Fruit fly (Drosophila melanogaster) whole organism, prepupa: ENCODE results near the gene Dph5.

Experiments used
- CG11762 ChIP-seq: fragments of 200-800 bp; sonication (Bioruptor generic); optimal IDR thresholded peaks from 3 replicates; lab custom pipeline; 2016; ENCODE audit warnings: missing biosample characterization, missing genetic modification characterization; ENCODE audit not compliant: insufficient read depth
- CG6854 ChIP-seq: fragments of 200-800 bp; sonication (Bioruptor generic); optimal IDR thresholded peaks from 2 replicates; lab custom pipeline; 2017; ENCODE audit warnings: missing biosample characterization, mild to moderate bottlenecking, missing genetic modification characterization
- Hr39 ChIP-seq: fragments of 200-800 bp; sonication (Bioruptor generic); optimal IDR thresholded peaks from 2 replicates; lab custom pipeline; 2016; ENCODE audit warnings: missing biosample characterization, missing genetic modification characterization
- Met ChIP-seq: fragments of 200-800 bp; sonication (Bioruptor generic); optimal IDR thresholded peaks from 3 replicates; lab custom pipeline; 2016; ENCODE audit warnings: missing biosample characterization, missing genetic modification characterization
- achi ChIP-seq: fragments of 200-800 bp; sonication (Bioruptor generic); optimal IDR thresholded peaks from 3 replicates; lab custom pipeline; 2016; ENCODE audit warnings: missing biosample characterization, missing genetic modification characterization
- fkh ChIP-seq: fragments of 200-800 bp; sonication (Bioruptor generic); optimal IDR thresholded peaks from 3 replicates; lab custom pipeline; 2017; ENCODE audit warnings: missing biosample characterization, mild to moderate bottlenecking, missing genetic modification characterization, moderate library complexity

DNA sequence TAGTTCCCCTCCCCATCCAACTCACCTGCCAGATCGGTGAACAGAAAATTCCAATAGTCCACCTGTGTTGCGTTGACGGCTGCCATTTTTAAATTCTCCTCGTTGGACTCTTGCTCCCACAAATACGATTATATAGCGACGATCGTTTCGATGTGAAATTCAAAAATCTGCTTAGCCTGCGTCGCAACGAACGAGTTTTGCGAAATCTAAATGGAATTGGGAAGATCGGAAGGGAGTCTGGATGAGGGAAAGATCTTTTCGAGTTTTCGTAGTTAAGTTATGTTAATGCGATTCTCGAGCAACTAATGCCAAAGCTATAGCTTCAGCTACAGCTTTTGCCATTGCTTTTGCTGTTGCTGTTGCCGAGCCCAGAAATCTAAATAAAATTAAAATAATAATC lies 22.8 kb downstream of the Dph5 start:
- TF ChIP-seq CG6854 (GFP tag; lab: Kevin White, UChicago) = no peak
- TF ChIP-seq CG11762 (GFP tag; lab: Kevin White, UChicago) = no peak
- no peak for TF ChIP-seq Hr39 (GFP tag; lab: Kevin White, UChicago)
- no peak for TF ChIP-seq Met (GFP tag; lab: Kevin White, UChicago)
- no peak for TF ChIP-seq achi (GFP tag; lab: Kevin White, UChicago)
- TF ChIP-seq fkh (GFP tag; lab: Kevin White, UChicago) = no peak
